Worm (Caenorhabditis elegans) whole organism, L1 larva: ENCODE results near the gene C03A7.13.

ENCODE experiments used
- blmp-1 ChIP-seq: fragments of 150-350 bp; optimal IDR thresholded peaks from 2 replicates; lab custom pipeline; 2014; ENCODE audit warnings: missing biosample characterization, missing genetic modification characterization
- ces-1 ChIP-seq: fragments of 150-350 bp; optimal IDR thresholded peaks from 2 replicates; lab custom pipeline; 2014; ENCODE audit warnings: missing biosample characterization, missing genetic modification reagents, missing genetic modification characterization
- egl-27 ChIP-seq, 2 experiments: fragments of 150-350 bp in 1 of 2; sonication (generic microtip); optimal IDR thresholded peaks; 3 replicates each; lab custom pipeline; 2017 to 2018; ENCODE audit warnings: missing biosample characterization in 2 of 2, missing genetic modification characterization in 2 of 2, missing genetic modification reagents in 2 of 2
- elt-2 ChIP-seq: sonication (generic microtip); optimal IDR thresholded peaks from 2 replicates; lab custom pipeline; 2016; ENCODE audit warnings: missing genetic modification characterization, mild to moderate bottlenecking, inconsistent platforms, missing compliant biosample characterization, missing genetic modification reagents
- jun-1 ChIP-seq: fragments of 150-350 bp; optimal IDR thresholded peaks from 2 replicates; lab custom pipeline; 2014; ENCODE audit warnings: missing biosample characterization, missing genetic modification reagents, missing genetic modification characterization
- lir-3 ChIP-seq: sonication (generic microtip); optimal IDR thresholded peaks from 2 replicates; lab custom pipeline; 2016; ENCODE audit warnings: mild to moderate bottlenecking, missing genetic modification characterization, moderate library complexity, missing compliant biosample characterization; ENCODE audit not compliant: poor library complexity
- mep-1 ChIP-seq: fragments of 150-350 bp; optimal IDR thresholded peaks from 2 replicates; lab custom pipeline; 2014; ENCODE audit warnings: missing biosample characterization, missing genetic modification characterization
- nhr-28 ChIP-seq: fragments of 150-350 bp; optimal IDR thresholded peaks from 2 replicates; lab custom pipeline; 2014; ENCODE audit warnings: missing biosample characterization, missing genetic modification characterization
- sptf-1 ChIP-seq: fragments of 150-350 bp; optimal IDR thresholded peaks from 2 replicates; lab custom pipeline; 2014; ENCODE audit warnings: missing biosample characterization, missing genetic modification characterization
- unc-62 ChIP-seq: fragments of 150-350 bp; optimal IDR thresholded peaks from 2 replicates; lab custom pipeline; 2014; ENCODE audit warnings: missing biosample characterization, missing genetic modification reagents, missing genetic modification characterization
- zip-4 ChIP-seq: fragments of 200-800 bp; sonication (Bioruptor generic); optimal IDR thresholded peaks from 2 replicates; lab custom pipeline; 2018; ENCODE audit warnings: mild to moderate bottlenecking, missing genetic modification characterization, moderate library complexity, missing compliant biosample characterization
- ztf-4 ChIP-seq: fragments of 150-350 bp; optimal IDR thresholded peaks from 2 replicates; lab custom pipeline; 2014; ENCODE audit warnings: missing biosample characterization, missing genetic modification characterization

ce11 chrV:5178051-5178450, 14.3 kb downstream of the C03A7.13 start:
- TF ChIP-seq jun-1 (no peak), sptf-1 (tag; lab: Kevin White, UChicago) (no peak), nhr-28 (tag; lab: Kevin White, UChicago) (no peak), ces-1 (GFP tag; lab: Kevin White, UChicago) (no peak), unc-62 (GFP tag; lab: Kevin White, UChicago) (no peak), mep-1 (tag; lab: Kevin White, UChicago) (no peak), lir-3 (tag; lab: Kevin White, UChicago) (no peak), egl-27 (tag; optimal IDR thresholded peaks at IDR 0.05; lab: Kevin White, UChicago) (no peak), blmp-1 (tag; lab: Kevin White, UChicago) (no peak), zip-4 (GFP tag; lab: Kevin White, UChicago) (no peak), ztf-4 (tag; lab: Kevin White, UChicago) (no peak), elt-2 (tag; lab: Kevin White, UChicago) (peak; percentile 6)
